Fruit fly (Drosophila melanogaster) whole organism, prepupa: Measurements from ENCODE around the gene CG7131.

Experiments used
- CG10631 ChIP-seq: fragments of 200-800 bp; sonication (Bioruptor generic); optimal IDR thresholded peaks from 2 replicates; lab custom pipeline; 2016; ENCODE audit warnings: missing biosample characterization, missing genetic modification characterization
- CG11294 ChIP-seq: fragments of 200-800 bp; sonication (Bioruptor generic); IDR thresholded peaks from 2 replicates; pipeline ENCODE4 v1.3.6; 2022; ENCODE audit warnings: missing biosample characterization, missing genetic modification characterization
- CG16779 ChIP-seq: fragments of 200-800 bp; sonication (Bioruptor generic); optimal IDR thresholded peaks from 3 replicates; lab custom pipeline; 2017; ENCODE audit warnings: missing biosample characterization, mild to moderate bottlenecking, missing genetic modification characterization
- CG6276 ChIP-seq: fragments of 200-800 bp; sonication (Bioruptor generic); optimal IDR thresholded peaks from 2 replicates; lab custom pipeline; 2017; ENCODE audit warnings: missing biosample characterization, mild to moderate bottlenecking, missing genetic modification characterization
- CG8119 ChIP-seq: fragments of 200-800 bp; sonication (Bioruptor generic); IDR thresholded peaks from 3 replicates; pipeline ENCODE4 v1.3.6; 2022; ENCODE audit warnings: missing biosample characterization, missing genetic modification characterization
- Eip78C ChIP-seq: fragments of 200-800 bp; sonication (Bioruptor generic); peaks from one replicate; lab custom pipeline; 2016; ENCODE audit warnings: missing biosample characterization, missing genetic modification characterization
- Sox102F ChIP-seq: fragments of 200-800 bp; sonication (Bioruptor generic); optimal IDR thresholded peaks from 2 replicates; lab custom pipeline; 2016; ENCODE audit warnings: missing biosample characterization, mild to moderate bottlenecking, missing genetic modification characterization
- Sox15 ChIP-seq: fragments of 200-800 bp; sonication (Bioruptor generic); optimal IDR thresholded peaks from 3 replicates; lab custom pipeline; 2016; ENCODE audit warnings: missing biosample characterization, missing genetic modification characterization
- cyc ChIP-seq: fragments of 200-800 bp; sonication (Bioruptor generic); optimal IDR thresholded peaks from 3 replicates; lab custom pipeline; 2016; ENCODE audit warnings: missing biosample characterization, missing genetic modification characterization
- dac ChIP-seq: fragments of 200-800 bp; sonication (Bioruptor generic); optimal IDR thresholded peaks from 2 replicates; lab custom pipeline; 2017; ENCODE audit warnings: missing biosample characterization, mild to moderate bottlenecking, missing genetic modification characterization
- fkh ChIP-seq: fragments of 200-800 bp; sonication (Bioruptor generic); optimal IDR thresholded peaks from 3 replicates; lab custom pipeline; 2017; ENCODE audit warnings: missing biosample characterization, mild to moderate bottlenecking, missing genetic modification characterization, moderate library complexity
- spab ChIP-seq: fragments of 200-800 bp; sonication (Bioruptor generic); optimal IDR thresholded peaks from 2 replicates; lab custom pipeline; 2017; ENCODE audit warnings: missing biosample characterization, mild to moderate bottlenecking, missing genetic modification characterization, missing genetic modification reagents
- ss ChIP-seq, 2 experiments: fragments of 200-800 bp; sonication (Bioruptor generic); optimal IDR thresholded peaks; 2 replicates in 1 of 2; 3 replicates in 1 of 2; lab custom pipeline; 2017 to 2018; ENCODE audit warnings: mild to moderate bottlenecking in 2 of 2, missing biosample characterization in 2 of 2, missing genetic modification characterization in 2 of 2, moderate library complexity in 1 of 2
- topi ChIP-seq: fragments of 200-800 bp; sonication (Bioruptor generic); optimal IDR thresholded peaks from 3 replicates; lab custom pipeline; 2016; ENCODE audit warnings: missing biosample characterization, missing genetic modification characterization

dm6 chr3R:18246041-18246440 lies 42.5 kb downstream of the CG7131 start:
- no peak for TF ChIP-seq ss (GFP tag; optimal IDR thresholded peaks at IDR 0.05; lab: Kevin White, UChicago)
- TF ChIP-seq topi (GFP tag; lab: Kevin White, UChicago): no peak
- no peak for TF ChIP-seq Eip78C (GFP tag; lab: Kevin White, UChicago)
- TF ChIP-seq dac (GFP tag; lab: Kevin White, UChicago): no peak
- TF ChIP-seq Sox102F (GFP tag; lab: Kevin White, UChicago): no peak
- TF ChIP-seq CG8119 (GFP tag; lab: Robert Waterston, UW): no peak
- TF ChIP-seq CG6276 (GFP tag; lab: Kevin White, UChicago): no peak
- TF ChIP-seq Sox15 (GFP tag; lab: Kevin White, UChicago): no peak
- TF ChIP-seq CG10631 (GFP tag; lab: Kevin White, UChicago): no peak
- TF ChIP-seq CG11294 (GFP tag; lab: Robert Waterston, UW): no peak
- no peak for TF ChIP-seq spab
- TF ChIP-seq cyc (GFP tag; lab: Kevin White, UChicago): no peak
- no peak for TF ChIP-seq CG16779 (tag; lab: Kevin White, UChicago)
- TF ChIP-seq fkh: no peak
